Worm (Caenorhabditis elegans) whole organism, young adult: ENCODE results near the gene prx-19.

ENCODE experiments used
- B0336.3 ChIP-seq: fragments of 200-800 bp; sonication (Bioruptor generic); IDR thresholded peaks from 2 replicates; pipeline ENCODE4 v1.3.6; 2022; ENCODE audit warnings: missing genetic modification characterization, missing compliant biosample characterization
- C17E4.6 ChIP-seq: fragments of 200-800 bp; sonication (Bioruptor generic); IDR thresholded peaks from 2 replicates; pipeline ENCODE4 v1.3.6; 2022; ENCODE audit warnings: missing genetic modification reagents, missing genetic modification characterization, missing compliant biosample characterization
- F49E8.2 ChIP-seq: sonication (generic microtip); optimal IDR thresholded peaks from 3 replicates; lab custom pipeline; 2017; ENCODE audit warnings: missing genetic modification characterization, mild to moderate bottlenecking, missing compliant biosample characterization, antibody characterized with exemption, moderate library complexity; ENCODE audit not compliant: insufficient read depth
- K12H6.12 ChIP-seq: fragments of 200-800 bp; sonication (Bioruptor generic); optimal IDR thresholded peaks from 2 replicates; lab custom pipeline; 2018; ENCODE audit warnings: mild to moderate bottlenecking, missing genetic modification characterization, missing compliant biosample characterization
- Y53G8AR.9 ChIP-seq: fragments of 200-800 bp; sonication (Bioruptor generic); conservative IDR thresholded peaks from 2 replicates; pipeline ENCODE4 v1.3.6; 2022; ENCODE audit warnings: missing genetic modification reagents, missing genetic modification characterization, missing compliant biosample characterization
- Y67H2A.10 ChIP-seq: fragments of 200-800 bp; sonication (Bioruptor generic); conservative IDR thresholded peaks from 2 replicates; pipeline ENCODE4 v1.3.6; 2022; ENCODE audit warnings: missing genetic modification reagents, missing genetic modification characterization, missing compliant biosample characterization
- Y95B8A.8 ChIP-seq: fragments of 200-800 bp; sonication (Bioruptor generic); IDR thresholded peaks from 2 replicates; pipeline ENCODE4 v1.3.6; 2022; ENCODE audit warnings: missing genetic modification reagents, missing genetic modification characterization, missing compliant biosample characterization
- atf-7 ChIP-seq: sonication (generic microtip); optimal IDR thresholded peaks from 2 replicates; lab custom pipeline; 2017; ENCODE audit warnings: mild to moderate bottlenecking, missing genetic modification characterization, missing compliant biosample characterization
- attf-3 ChIP-seq: fragments of 200-800 bp; sonication (Bioruptor generic); conservative IDR thresholded peaks from 2 replicates; pipeline ENCODE4 v1.3.6; 2022; ENCODE audit warnings: missing genetic modification reagents, missing genetic modification characterization, missing compliant biosample characterization
- attf-5 ChIP-seq: fragments of 200-800 bp; sonication (Bioruptor generic); optimal IDR thresholded peaks from 2 replicates; lab custom pipeline; 2018; ENCODE audit warnings: mild to moderate bottlenecking, missing genetic modification characterization, missing compliant biosample characterization
- cebp-2 ChIP-seq: fragments of 200-800 bp; sonication (Bioruptor generic); IDR thresholded peaks from 2 replicates; pipeline ENCODE4 v1.3.6; 2022; ENCODE audit warnings: missing genetic modification characterization, missing compliant biosample characterization
- ceh-100 ChIP-seq: fragments of 200-800 bp; sonication (Bioruptor generic); IDR thresholded peaks from 2 replicates; pipeline ENCODE4 v1.3.6; 2022; ENCODE audit warnings: missing genetic modification reagents, missing genetic modification characterization, missing compliant biosample characterization
- ceh-58 ChIP-seq: fragments of 200-800 bp; sonication (Bioruptor generic); IDR thresholded peaks from 2 replicates; pipeline ENCODE4 v1.3.6; 2022; ENCODE audit warnings: missing genetic modification characterization, missing compliant biosample characterization
- dpff-1 ChIP-seq: sonication (generic microtip); optimal IDR thresholded peaks from 2 replicates; lab custom pipeline; 2017; ENCODE audit warnings: mild to moderate bottlenecking, missing genetic modification characterization, missing compliant biosample characterization
- egl-18 ChIP-seq: fragments of 200-800 bp; sonication (Bioruptor generic); IDR thresholded peaks from 2 replicates; pipeline ENCODE4 v1.3.6; 2022; ENCODE audit warnings: missing genetic modification reagents, missing genetic modification characterization, missing compliant biosample characterization
- egl-44 ChIP-seq: fragments of 200-800 bp; sonication (Bioruptor generic); IDR thresholded peaks from 2 replicates; pipeline ENCODE4 v1.3.6; 2022; ENCODE audit warnings: missing genetic modification reagents, missing genetic modification characterization, missing compliant biosample characterization
- ekl-4 ChIP-seq: fragments of 200-800 bp; sonication (Bioruptor generic); IDR thresholded peaks from 2 replicates; pipeline ENCODE4 v1.3.6; 2022; ENCODE audit warnings: missing genetic modification reagents, missing genetic modification characterization, missing compliant biosample characterization
- fkh-3 ChIP-seq: sonication (generic microtip); optimal IDR thresholded peaks from 2 replicates; lab custom pipeline; 2016; ENCODE audit warnings: mild to moderate bottlenecking, missing genetic modification characterization, missing compliant biosample characterization
- gei-17 ChIP-seq: fragments of 200-800 bp; sonication (Bioruptor generic); optimal IDR thresholded peaks from 2 replicates; lab custom pipeline; 2018; ENCODE audit warnings: mild to moderate bottlenecking, missing genetic modification characterization, missing compliant biosample characterization
- him-1 ChIP-seq: sonication (generic microtip); optimal IDR thresholded peaks from 2 replicates; lab custom pipeline; 2016; ENCODE audit warnings: missing genotype, missing genetic modification reagents, missing genetic modification characterization, missing compliant biosample characterization
- hmg-20 ChIP-seq: fragments of 200-800 bp; sonication (Bioruptor generic); IDR thresholded peaks from 2 replicates; pipeline ENCODE4 v1.3.6; 2022; ENCODE audit warnings: missing genetic modification reagents, missing genetic modification characterization, missing compliant biosample characterization
- hrde-1 ChIP-seq: sonication (generic microtip); optimal IDR thresholded peaks from 2 replicates; lab custom pipeline; 2016; ENCODE audit warnings: missing genetic modification characterization, mild to moderate bottlenecking, missing compliant biosample characterization, moderate library complexity, missing genotype, missing genetic modification reagents, borderline replicate concordance
- let-607 ChIP-seq, 2 experiments: fragments of 200-800 bp in 1 of 2; sonication (Bioruptor generic) in 1 of 2; sonication (generic microtip) in 1 of 2; optimal IDR thresholded peaks; 2 replicates each; lab custom pipeline; 2016 to 2018; ENCODE audit warnings: mild to moderate bottlenecking in 2 of 2, missing compliant biosample characterization in 2 of 2, missing genetic modification characterization in 2 of 2, moderate library complexity in 2 of 2, missing genotype in 1 of 2
- lin-35 ChIP-seq, 3 experiments: fragments of 150-350 bp in 2 of 3; sonication (generic microtip) in 1 of 3; optimal IDR thresholded peaks; 2 replicates each; lab custom pipeline; 2014 to 2018; ENCODE audit warnings: missing biosample characterization in 3 of 3, missing genetic modification characterization in 3 of 3, missing genetic modification reagents in 3 of 3
- lsy-27 ChIP-seq: sonication (generic microtip); optimal IDR thresholded peaks from 2 replicates; lab custom pipeline; 2017; ENCODE audit warnings: missing genetic modification characterization, mild to moderate bottlenecking, missing compliant biosample characterization, antibody characterized with exemption, missing genotype, borderline replicate concordance; ENCODE audit not compliant: insufficient read depth
- madf-10 ChIP-seq: sonication (generic microtip); optimal IDR thresholded peaks from 2 replicates; lab custom pipeline; 2016; ENCODE audit warnings: mild to moderate bottlenecking, missing genetic modification characterization, missing compliant biosample characterization
- madf-3 ChIP-seq: fragments of 200-800 bp; sonication (Bioruptor generic); IDR thresholded peaks from 2 replicates; pipeline ENCODE4 v1.3.6; 2022; ENCODE audit warnings: missing genetic modification reagents, missing genetic modification characterization, missing compliant biosample characterization
- madf-6 ChIP-seq: fragments of 200-800 bp; sonication (Bioruptor generic); IDR thresholded peaks from 2 replicates; pipeline ENCODE4 v1.3.6; 2022; ENCODE audit warnings: missing genetic modification reagents, missing genetic modification characterization, missing compliant biosample characterization
- mxl-1 ChIP-seq: sonication (generic microtip); optimal IDR thresholded peaks from 2 replicates; lab custom pipeline; 2016; ENCODE audit warnings: missing genetic modification characterization, missing compliant biosample characterization
- nhr-120 ChIP-seq: fragments of 200-800 bp; sonication (Bioruptor generic); IDR thresholded peaks from 2 replicates; pipeline ENCODE4 v1.3.6; 2022; ENCODE audit warnings: missing genetic modification characterization, missing compliant biosample characterization
- nhr-179 ChIP-seq: sonication (generic microtip); optimal IDR thresholded peaks from 2 replicates; lab custom pipeline; 2016; ENCODE audit warnings: mild to moderate bottlenecking, missing genetic modification characterization, missing compliant biosample characterization
- nhr-80 ChIP-seq: sonication (generic microtip); optimal IDR thresholded peaks from 2 replicates; lab custom pipeline; 2016; ENCODE audit warnings: missing genetic modification characterization, missing compliant biosample characterization
- nhr-90 ChIP-seq: sonication (generic microtip); optimal IDR thresholded peaks from 2 replicates; lab custom pipeline; 2016; ENCODE audit warnings: missing genotype, mild to moderate bottlenecking, missing genetic modification characterization, missing compliant biosample characterization
- pbrm-1 ChIP-seq: fragments of 200-800 bp; sonication (Bioruptor generic); IDR thresholded peaks from 2 replicates; pipeline ENCODE4 v1.3.6; 2022; ENCODE audit warnings: missing genetic modification reagents, missing genetic modification characterization, missing compliant biosample characterization
- pha-4 ChIP-seq: fragments of 150-350 bp; sonication (generic microtip); optimal IDR thresholded peaks from 2 replicates; lab custom pipeline; 2014; ENCODE audit warnings: missing biosample characterization, missing genetic modification reagents, missing genetic modification characterization
- rcor-1 ChIP-seq: fragments of 200-800 bp; sonication (Bioruptor generic); IDR thresholded peaks from 2 replicates; pipeline ENCODE4 v1.3.6; 2022; ENCODE audit warnings: missing genetic modification reagents, missing genetic modification characterization, missing compliant biosample characterization
- rec-8 ChIP-seq, 2 experiments: sonication (generic microtip); optimal IDR thresholded peaks; 2 replicates each; lab custom pipeline; 2016; ENCODE audit warnings: mild to moderate bottlenecking in 2 of 2, missing genetic modification characterization in 2 of 2, missing genetic modification reagents in 2 of 2, missing genotype in 2 of 2, missing biosample characterization in 1 of 2, missing compliant biosample characterization in 1 of 2, moderate library complexity in 1 of 2
- repo-1 ChIP-seq: sonication (generic microtip); optimal IDR thresholded peaks from 2 replicates; lab custom pipeline; 2017; ENCODE audit warnings: mild to moderate bottlenecking, missing genetic modification characterization, missing compliant biosample characterization
- sea-2 ChIP-seq: fragments of 200-800 bp; sonication (Bioruptor generic); IDR thresholded peaks from 2 replicates; pipeline ENCODE4 v1.3.6; 2022; ENCODE audit warnings: missing genetic modification characterization, missing compliant biosample characterization
- somi-1 ChIP-seq: fragments of 200-800 bp; sonication (Bioruptor generic); optimal IDR thresholded peaks from 2 replicates; lab custom pipeline; 2018; ENCODE audit warnings: mild to moderate bottlenecking, missing genetic modification characterization, missing compliant biosample characterization
- tbx-9 ChIP-seq: sonication (generic microtip); optimal IDR thresholded peaks from 2 replicates; lab custom pipeline; 2016; ENCODE audit warnings: borderline replicate concordance, missing genetic modification characterization, inconsistent platforms, missing compliant biosample characterization
- unc-130 ChIP-seq: sonication (generic microtip); optimal IDR thresholded peaks from 2 replicates; lab custom pipeline; 2016; ENCODE audit warnings: missing genetic modification reagents, missing genetic modification characterization, missing compliant biosample characterization
- zfh-2 ChIP-seq: fragments of 200-800 bp; sonication (Bioruptor generic); conservative IDR thresholded peaks from 2 replicates; pipeline ENCODE4 v1.3.6; 2022; ENCODE audit warnings: missing genetic modification reagents, missing genetic modification characterization, missing compliant biosample characterization
- ztf-18 ChIP-seq: sonication (generic microtip); optimal IDR thresholded peaks from 2 replicates; lab custom pipeline; 2016; ENCODE audit warnings: missing genotype, mild to moderate bottlenecking, missing genetic modification characterization, missing compliant biosample characterization
- ztf-25 ChIP-seq: fragments of 200-800 bp; sonication (Bioruptor generic); IDR thresholded peaks from 2 replicates; pipeline ENCODE4 v1.3.6; 2022; ENCODE audit warnings: missing genetic modification reagents, missing genetic modification characterization, missing compliant biosample characterization
- ztf-6 ChIP-seq: fragments of 200-800 bp; sonication (Bioruptor generic); IDR thresholded peaks from 2 replicates; pipeline ENCODE4 v1.3.6; 2022; ENCODE audit warnings: missing genetic modification reagents, missing genetic modification characterization, missing compliant biosample characterization

The prx-19 gene

ce11 chrIII:8801864-8802818, 7.0 kb downstream of the prx-19 start (continued):
- TF ChIP-seq repo-1 = peak; percentile 46
- no peak for TF ChIP-seq nhr-120 (GFP tag; lab: Robert Waterston, UW)
- peak; percentile 88 for TF ChIP-seq madf-10 (tag; lab: Kevin White, UChicago)
- TF ChIP-seq cebp-2 (GFP tag; lab: Robert Waterston, UW) = no peak
- no peak for TF ChIP-seq nhr-179
- TF ChIP-seq zfh-2 (GFP tag; lab: Robert Waterston, UW) = peak; percentile 97
- no peak for TF ChIP-seq tbx-9 (tag; lab: Kevin White, UChicago)
- TF ChIP-seq ekl-4 (GFP tag; lab: Robert Waterston, UW) = peak; percentile 35; the same call in 1 of the 2 replicates
- TF ChIP-seq madf-6 = no peak
- TF ChIP-seq rec-8 (tag; optimal IDR thresholded peaks at IDR 0.05; lab: Kevin White, UChicago) = no peak
- TF ChIP-seq madf-3 (GFP tag; lab: Robert Waterston, UW) = no peak
- TF ChIP-seq lsy-27 = no peak
- no peak for TF ChIP-seq ztf-6
- TF ChIP-seq K12H6.12 = peak; percentile 98
- no peak for TF ChIP-seq hmg-20 (GFP tag; lab: Robert Waterston, UW)
- no peak for TF ChIP-seq sea-2 (GFP tag; lab: Robert Waterston, UW)
- 0 out of 2 replicates have a peak, but pooled peaks have one; percentile 72 for TF ChIP-seq Y53G8AR.9
- TF ChIP-seq nhr-80 (tag; lab: Kevin White, UChicago) = peak; percentile 99
- TF ChIP-seq dpff-1 = no peak
- TF ChIP-seq let-607 (tag; optimal IDR thresholded peaks at IDR 0.05; lab: Kevin White, UChicago) = peak; percentile 87 to 92
- TF ChIP-seq gei-17 (GFP tag; lab: Kevin White, UChicago) = peak; percentile 73
- TF ChIP-seq egl-18 (GFP tag; lab: Robert Waterston, UW) = no peak
- TF ChIP-seq somi-1 (GFP tag; lab: Kevin White, UChicago) = peak; percentile 94
- peak; percentile 90 for TF ChIP-seq pha-4 (tag; lab: Kevin White, UChicago)
- peak; percentile 77 for TF ChIP-seq ztf-18
- no peak for TF ChIP-seq unc-130 (GFP tag; lab: Kevin White, UChicago)
- TF ChIP-seq pbrm-1 (GFP tag; lab: Robert Waterston, UW) = peak; percentile 79
- TF ChIP-seq rcor-1 (GFP tag; lab: Robert Waterston, UW) = peak; percentile 33; the same call in 1 of the 2 replicates
- no peak for TF ChIP-seq hrde-1 (tag; lab: Kevin White, UChicago)
- no peak for TF ChIP-seq mxl-1 (tag; lab: Kevin White, UChicago)
- TF ChIP-seq fkh-3 (tag; lab: Kevin White, UChicago) = no peak
- TF ChIP-seq Y95B8A.8 (GFP tag; lab: Robert Waterston, UW) = no peak
- no peak for TF ChIP-seq Y67H2A.10
- TF ChIP-seq ceh-100 = peak; percentile 37; the same call in 1 of the 2 replicates
- TF ChIP-seq lin-35 (GFP tag; optimal IDR thresholded peaks at IDR 0.05; lab: Kevin White, UChicago) = peak in 1 of 3 experiments; percentile 61
- TF ChIP-seq ztf-25 (GFP tag; lab: Robert Waterston, UW) = no peak
- TF ChIP-seq nhr-90 (tag; lab: Kevin White, UChicago) = peak; percentile 85
- TF ChIP-seq C17E4.6 (GFP tag; lab: Robert Waterston, UW) = no peak
- peak; percentile 98 for TF ChIP-seq atf-7 (tag; lab: Kevin White, UChicago)
- TF ChIP-seq him-1 (tag; lab: Kevin White, UChicago) = no peak
- no peak for TF ChIP-seq ceh-58
- TF ChIP-seq egl-44 (GFP tag; lab: Robert Waterston, UW) = no peak; the same call in 1 of the 2 replicates
- TF ChIP-seq attf-5 (GFP tag; lab: Kevin White, UChicago) = peak; percentile 97
- TF ChIP-seq attf-3 (GFP tag; lab: Robert Waterston, UW) = peak; percentile 17; the same call in 1 of the 2 replicates
- TF ChIP-seq F49E8.2 (tag; lab: Kevin White, UChicago) = no peak
- peak; percentile 94 for TF ChIP-seq B0336.3 (GFP tag; lab: Robert Waterston, UW)
